Fruit fly (Drosophila melanogaster) Kc167 (cell line): Measurements from ENCODE around the gene CG46308.

Experiments
- Myc ChIP-seq: fragments of >200 bp; optimal IDR thresholded peaks from 2 replicates; lab custom pipeline; 2017; ENCODE audit warnings: missing external identifiers
- Sin3A ChIP-seq: fragments of >200 bp; optimal IDR thresholded peaks from 2 replicates; lab custom pipeline; 2018; ENCODE audit warnings: missing external identifiers
- h ChIP-seq: fragments of >200 bp; optimal IDR thresholded peaks from 3 replicates; lab custom pipeline; 2018; ENCODE audit warnings: missing external identifiers
- insv ChIP-seq: fragments of >200 bp; optimal IDR thresholded peaks from 3 replicates; lab custom pipeline; 2018; ENCODE audit warnings: missing external identifiers
- psq ChIP-seq: fragments of >200 bp; optimal IDR thresholded peaks from 2 replicates; lab custom pipeline; 2017; ENCODE audit warnings: missing external identifiers
- ttk ChIP-seq: sonication (Bioruptor generic); optimal IDR thresholded peaks from 2 replicates; lab custom pipeline; 2017; ENCODE audit warnings: missing external identifiers

Gene CG46308

DNA sequence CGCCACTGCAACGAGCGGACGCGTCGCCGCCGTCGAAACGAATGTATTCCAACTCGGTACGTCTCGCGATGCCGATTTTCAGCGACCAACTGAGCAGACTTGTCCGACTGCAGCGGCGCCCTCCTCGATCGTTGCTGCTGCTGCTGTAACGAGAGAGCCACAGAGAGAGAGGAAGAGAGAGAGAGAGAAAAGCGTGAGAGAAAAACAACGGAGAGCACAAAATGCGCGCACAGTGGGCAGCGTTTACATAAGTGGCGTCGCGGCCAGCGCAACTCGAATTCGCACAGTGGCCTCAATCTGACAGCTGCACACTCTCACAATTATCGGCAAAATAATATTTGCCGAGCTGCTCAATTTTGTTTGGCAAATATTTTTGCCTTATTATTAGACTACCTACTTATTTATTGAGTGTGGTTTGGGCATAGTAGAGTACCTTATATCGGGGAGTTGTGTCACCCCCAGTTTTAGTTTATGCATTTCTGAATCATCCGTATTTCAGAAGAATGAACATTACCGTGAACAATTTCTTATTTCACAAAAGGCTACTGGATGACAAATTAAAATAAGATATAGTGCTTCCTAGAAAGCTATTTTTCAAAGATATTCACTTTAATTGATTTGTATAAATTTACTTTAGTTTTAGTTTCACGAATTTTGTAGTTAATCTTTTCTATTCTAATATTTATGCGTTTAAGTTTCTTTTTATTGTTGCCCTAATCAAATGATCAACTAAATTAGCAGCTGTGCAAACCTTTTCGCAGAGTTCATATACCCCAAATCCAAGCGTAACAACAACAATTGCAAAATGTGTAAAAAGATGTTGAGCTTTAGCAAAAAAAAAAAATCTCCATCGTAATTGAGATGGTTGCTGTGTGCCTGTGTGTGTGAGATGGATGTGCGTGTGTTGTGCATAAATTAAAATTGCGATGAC, 52.0 kb downstream of the CG46308 start:
- TF ChIP-seq psq (lab: Kevin White, UChicago), result no peak
- TF ChIP-seq insv (lab: Kevin White, UChicago), result peak; percentile 35
- TF ChIP-seq h (lab: Kevin White, UChicago), result no peak

DNA sequence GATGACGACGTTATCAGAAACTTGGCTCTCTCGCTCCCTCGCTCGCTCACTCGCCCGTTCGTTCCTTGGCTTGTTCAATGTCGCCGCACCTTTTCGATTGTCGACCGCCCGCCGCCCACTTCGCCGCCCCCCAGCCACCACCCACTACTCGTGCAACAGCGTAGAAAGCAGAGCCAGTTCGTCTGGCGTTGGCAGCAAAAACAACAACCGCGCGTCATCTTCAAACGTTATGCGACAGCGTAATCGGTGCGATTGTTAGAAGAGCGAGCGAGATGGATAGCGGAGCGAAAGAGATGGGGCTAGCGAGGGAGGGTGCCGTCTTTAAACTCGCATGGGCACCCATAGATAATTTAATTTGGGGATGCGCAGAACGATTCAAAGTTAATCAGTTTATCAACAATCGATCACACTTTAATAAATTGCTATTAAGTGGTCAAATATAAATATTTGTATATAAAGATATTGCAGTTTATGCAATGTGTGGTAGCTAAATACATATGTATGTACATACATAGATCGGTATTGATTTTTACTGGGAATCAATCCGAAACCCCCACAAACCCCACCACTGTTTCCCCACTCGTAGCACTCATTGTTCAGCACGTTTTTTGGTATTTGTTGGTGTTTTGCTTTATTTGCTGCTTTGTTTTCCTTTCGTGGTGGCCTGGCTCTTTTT, 52.8 kb downstream of the CG46308 start:
- TF ChIP-seq psq (lab: Kevin White, UChicago) (no peak), insv (lab: Kevin White, UChicago) (no peak), ttk (lab: Kevin White, UChicago) (no peak)

DNA sequence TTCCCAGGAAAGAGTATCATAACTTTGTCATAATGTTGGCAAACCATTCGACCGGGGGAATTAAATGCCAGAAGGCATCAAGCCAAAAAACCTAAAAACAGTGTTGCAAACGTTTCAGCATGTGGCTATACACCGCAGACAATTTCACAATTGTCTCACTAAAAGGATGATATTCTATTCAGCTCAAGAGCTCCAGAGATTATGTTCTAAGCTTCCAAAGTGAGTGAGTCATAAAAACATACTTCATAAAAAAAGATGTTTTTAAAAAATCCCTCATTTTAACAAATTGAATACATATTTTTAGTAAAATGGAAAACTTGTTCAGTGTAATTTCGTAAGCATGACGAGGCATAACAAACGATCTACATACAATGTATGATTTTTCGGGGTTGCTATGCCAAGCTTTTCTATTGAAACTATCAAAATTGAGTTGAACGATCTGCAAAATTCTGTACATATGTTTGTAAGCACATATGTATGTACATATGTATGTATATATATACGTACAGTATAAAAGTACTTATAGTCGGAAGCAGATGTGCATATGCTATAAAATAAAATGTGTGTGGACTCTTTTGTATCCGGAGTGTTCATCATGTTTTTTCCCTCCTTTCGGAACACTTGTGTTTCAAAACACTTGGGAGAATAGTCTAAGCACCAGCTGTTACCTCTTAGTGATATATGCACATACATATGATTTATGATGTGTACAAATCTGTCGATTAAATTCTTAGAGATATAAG, 53.5 kb downstream of the CG46308 start:
- TF ChIP-seq Myc (no peak), Sin3A (no peak), ttk (lab: Kevin White, UChicago) (no peak), insv (lab: Kevin White, UChicago) (no peak), h (lab: Kevin White, UChicago) (no peak), psq (lab: Kevin White, UChicago) (no peak)

DNA sequence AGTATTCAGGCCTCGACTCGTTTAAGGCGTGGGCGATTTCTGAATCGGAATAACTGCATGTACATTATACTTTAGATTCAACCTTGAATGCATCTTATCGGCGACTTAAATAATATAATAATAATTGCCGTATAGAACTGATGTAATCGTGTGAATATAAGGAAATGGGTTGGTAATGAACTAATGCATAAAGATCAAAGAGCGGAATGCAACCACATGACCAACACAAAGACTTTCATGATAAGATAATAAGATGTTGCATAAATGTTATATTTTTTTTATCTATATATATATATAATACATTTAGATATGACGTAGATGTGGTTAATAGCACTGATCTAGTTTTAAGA, 54.1 kb downstream of the CG46308 start:
- TF ChIP-seq h (lab: Kevin White, UChicago) (no peak), insv (lab: Kevin White, UChicago) (no peak), ttk (lab: Kevin White, UChicago) (no peak), Myc (no peak), Sin3A (no peak), psq (lab: Kevin White, UChicago) (no peak)

DNA sequence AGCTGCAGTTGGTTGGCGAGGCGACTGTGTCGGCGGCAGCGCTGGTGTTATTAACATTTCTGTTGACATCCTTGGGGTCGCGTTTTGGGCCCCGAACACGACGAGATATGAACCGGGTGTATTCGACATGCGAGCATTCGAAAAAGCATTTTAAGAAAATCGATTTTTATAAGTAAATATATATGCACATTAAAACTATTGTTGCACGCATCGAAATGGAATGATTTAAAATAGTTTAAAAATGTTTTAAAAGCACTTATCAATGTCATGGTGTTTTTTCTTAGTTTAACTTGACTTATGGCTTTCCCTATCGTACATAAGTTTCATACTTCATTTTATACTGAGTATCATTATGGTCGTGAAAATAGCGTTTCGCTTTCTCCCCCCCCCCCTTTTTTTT, 60.2 kb downstream of the CG46308 start:
- TF ChIP-seq Myc (no peak), ttk (lab: Kevin White, UChicago) (no peak), psq (lab: Kevin White, UChicago) (no peak), Sin3A (no peak), insv (lab: Kevin White, UChicago) (no peak), h (lab: Kevin White, UChicago) (no peak)

DNA sequence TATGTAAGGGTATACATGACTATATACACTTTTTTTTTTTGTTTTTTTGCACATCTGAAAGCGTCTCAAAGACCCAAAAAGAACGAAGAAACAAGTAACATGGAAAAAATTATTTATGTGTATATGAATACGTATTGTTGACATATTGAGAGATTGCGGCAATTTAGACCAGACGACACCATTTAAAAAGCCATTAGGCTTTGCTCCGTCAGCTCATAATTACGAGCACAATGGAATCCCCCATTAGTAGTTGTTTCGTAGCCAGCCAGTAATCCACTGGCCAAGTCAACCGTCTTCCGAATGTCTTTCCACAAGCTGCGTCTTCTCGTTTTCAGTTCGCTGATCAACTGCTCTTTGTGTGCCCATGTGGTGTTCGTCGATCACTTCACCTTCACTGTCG, 66.0 kb downstream of the CG46308 start, which contains the start of gene CG33640:
Gene CG33640 (plus strand): TSS at position 301 of the 400 bp plus-strand sequence.
- TF ChIP-seq insv (lab: Kevin White, UChicago) (no peak), ttk (lab: Kevin White, UChicago) (no peak), psq (lab: Kevin White, UChicago) (no peak), Myc (no peak), Sin3A (no peak), h (lab: Kevin White, UChicago) (no peak)

DNA sequence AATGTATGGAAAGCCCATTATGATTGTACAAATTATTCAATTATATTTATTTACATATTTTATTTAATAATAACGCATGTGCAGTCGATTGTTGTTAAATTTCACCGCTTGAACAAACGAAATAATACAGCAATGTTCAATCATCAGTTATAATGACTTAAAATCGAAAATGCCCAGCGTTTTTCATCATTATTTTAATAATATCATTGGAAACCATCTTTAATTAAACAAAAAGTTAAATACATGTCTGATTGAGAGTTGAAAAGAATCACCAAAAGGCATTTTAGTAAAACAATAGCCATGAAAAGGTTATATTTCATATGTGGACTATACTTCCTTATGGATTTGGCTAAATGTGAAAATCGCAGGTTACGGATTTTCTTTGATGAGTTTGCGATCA, 67.2 kb downstream of the CG46308 start, which contains the start of gene CG33641:
Gene CG33641 (plus strand): TSS at position 301 of the 400 bp plus-strand sequence.
- no peak for TF ChIP-seq psq (lab: Kevin White, UChicago)
- no peak for TF ChIP-seq Sin3A
- TF ChIP-seq Myc, result no peak
- no peak for TF ChIP-seq insv (lab: Kevin White, UChicago)
- no peak for TF ChIP-seq ttk (lab: Kevin White, UChicago)
- no peak for TF ChIP-seq h (lab: Kevin White, UChicago)

DNA sequence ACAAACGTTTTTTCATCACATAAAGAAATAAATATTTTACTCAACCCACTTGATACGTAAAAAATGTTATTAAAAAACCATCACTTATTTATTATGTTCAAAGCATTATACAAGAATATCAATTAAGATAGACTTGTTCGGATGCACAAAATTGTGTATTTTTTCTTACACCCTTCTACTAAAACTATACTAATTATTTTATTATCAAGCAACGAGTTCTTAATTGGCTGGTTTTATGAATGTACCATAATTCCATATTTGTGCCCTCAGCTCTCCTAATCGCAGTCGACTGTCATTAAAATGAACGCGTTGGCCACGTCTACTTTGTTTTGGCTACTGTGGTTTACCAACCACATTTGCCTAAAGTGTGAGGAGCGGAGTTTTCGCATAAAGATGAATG, 68.1 kb downstream of the CG46308 start, which contains the start of gene CG33642:
Gene CG33642 (plus strand): TSS at position 301 of the 400 bp plus-strand sequence.
- TF ChIP-seq Myc (no peak), Sin3A (no peak)

DNA sequence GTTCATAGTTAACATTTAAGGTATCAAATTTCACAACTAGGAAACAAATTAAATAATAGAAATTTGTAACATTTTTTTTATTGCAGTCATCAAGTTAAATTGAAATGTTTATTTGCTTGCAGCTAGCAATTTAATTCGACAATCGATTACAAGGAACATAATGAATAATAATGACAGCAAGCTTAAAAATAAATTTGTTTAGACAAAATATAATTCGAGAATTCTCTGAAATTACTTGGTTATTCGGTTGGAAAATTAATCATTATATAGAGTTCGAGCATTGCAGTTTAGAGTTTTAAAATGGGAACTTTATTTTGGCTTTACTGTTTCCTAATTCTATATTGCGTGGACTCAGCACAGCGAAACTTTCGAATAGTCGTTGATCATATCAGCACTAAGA, 69.2 kb downstream of the CG46308 start, which contains the start of gene CG33643:
Gene CG33643 (plus strand): TSS at position 301 of the 400 bp plus-strand sequence.
- TF ChIP-seq ttk (lab: Kevin White, UChicago) (no peak), Sin3A (no peak), h (lab: Kevin White, UChicago) (no peak), insv (lab: Kevin White, UChicago) (no peak), Myc (no peak), psq (lab: Kevin White, UChicago) (no peak)

DNA sequence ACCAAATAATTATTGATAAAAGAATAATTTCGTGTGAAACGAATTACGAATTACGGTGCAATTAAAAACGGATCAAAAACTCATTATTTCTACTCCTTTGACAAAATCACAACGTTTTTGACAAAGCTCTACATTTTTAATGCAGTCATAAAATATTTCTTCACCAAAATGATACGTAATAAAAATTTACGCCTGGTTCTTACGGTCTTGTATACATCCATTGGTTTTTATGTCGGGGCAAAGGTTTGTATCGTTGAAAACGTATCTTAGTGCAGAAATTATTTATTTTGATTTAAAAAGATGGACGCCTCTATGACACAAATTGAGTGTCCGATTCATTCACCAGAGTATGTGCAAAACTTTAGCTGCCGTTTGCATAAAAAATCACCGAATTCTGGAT, 70.2 kb downstream of the CG46308 start, which contains the start of gene CG33644:
Gene CG33644 (plus strand): TSS at position 301 of the 400 bp plus-strand sequence.
- TF ChIP-seq insv (lab: Kevin White, UChicago), result no peak
- TF ChIP-seq ttk (lab: Kevin White, UChicago), result no peak
- TF ChIP-seq psq (lab: Kevin White, UChicago), result no peak
- no peak for TF ChIP-seq Sin3A
- TF ChIP-seq h (lab: Kevin White, UChicago), result no peak
- TF ChIP-seq Myc, result no peak

DNA sequence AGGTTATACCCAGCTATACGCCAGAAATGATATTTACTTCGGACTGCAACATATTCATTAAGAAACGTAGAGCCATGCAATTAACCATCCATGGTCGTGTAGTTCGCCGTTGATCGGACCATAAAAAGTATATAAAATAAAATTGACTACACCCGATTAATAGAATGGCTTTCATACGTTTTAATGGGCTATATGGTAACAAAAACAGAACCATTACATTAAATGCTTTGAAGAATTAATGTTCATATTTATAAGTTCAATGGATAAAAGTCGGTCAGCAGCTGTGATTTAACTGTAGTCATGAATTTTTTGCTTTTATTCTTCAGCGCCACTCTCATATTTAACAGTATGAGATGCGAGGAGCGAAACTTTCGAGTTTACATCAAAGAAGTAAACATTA, 71.0 kb downstream of the CG46308 start, which contains the start of gene CG33645:
Gene CG33645 (plus strand): TSS at position 301 of the 400 bp plus-strand sequence.
- no peak for TF ChIP-seq Sin3A
- no peak for TF ChIP-seq insv (lab: Kevin White, UChicago)
- no peak for TF ChIP-seq psq (lab: Kevin White, UChicago)
- TF ChIP-seq h (lab: Kevin White, UChicago), result no peak
- TF ChIP-seq Myc, result no peak
- no peak for TF ChIP-seq ttk (lab: Kevin White, UChicago)
